Worm (Caenorhabditis elegans) whole organism, midembryonic: ENCODE data around the gene srh-283.

Experiments used
- T22C8.4 ChIP-seq: fragments of 200-800 bp; sonication (Bioruptor generic); IDR thresholded peaks from 2 replicates; pipeline ENCODE4 v1.3.6; 2022; ENCODE audit warnings: missing genetic modification characterization, missing compliant biosample characterization
- cog-1 ChIP-seq: sonication (generic microtip); optimal IDR thresholded peaks from 2 replicates; lab custom pipeline; 2016; ENCODE audit warnings: missing genetic modification characterization, missing compliant biosample characterization
- flt-1 ChIP-seq: fragments of 200-800 bp; sonication (Bioruptor generic); IDR thresholded peaks from 2 replicates; pipeline ENCODE4 v1.3.6; 2022; ENCODE audit warnings: missing genetic modification characterization, missing compliant biosample characterization
- klf-2 ChIP-seq: fragments of 200-800 bp; sonication (Bioruptor generic); conservative IDR thresholded peaks from 2 replicates; pipeline ENCODE4 v1.3.6; 2022; ENCODE audit warnings: missing genetic modification reagents, missing genetic modification characterization, missing compliant biosample characterization
- med-1 ChIP-seq: sonication (generic microtip); optimal IDR thresholded peaks from 2 replicates; lab custom pipeline; 2017; ENCODE audit warnings: missing genetic modification characterization, mild to moderate bottlenecking, missing compliant biosample characterization, antibody characterized with exemption, missing genetic modification reagents; ENCODE audit not compliant: insufficient read depth
- ref-1 ChIP-seq: fragments of 200-800 bp; sonication (Bioruptor generic); conservative IDR thresholded peaks from 2 replicates; pipeline ENCODE4 v1.3.6; 2022; ENCODE audit warnings: missing genetic modification reagents, missing genetic modification characterization, missing compliant biosample characterization
- tab-1 ChIP-seq: fragments of 200-800 bp; sonication (Bioruptor generic); IDR thresholded peaks from 2 replicates; pipeline ENCODE4 v1.3.6; 2022; ENCODE audit warnings: missing genetic modification characterization, missing compliant biosample characterization
- ztf-23 ChIP-seq: fragments of 200-800 bp; sonication (Bioruptor generic); IDR thresholded peaks from 2 replicates; pipeline ENCODE4 v1.3.6; 2022; ENCODE audit warnings: missing genetic modification reagents, missing genetic modification characterization, missing compliant biosample characterization
- ztf-29 ChIP-seq: fragments of 200-800 bp; sonication (Bioruptor generic); IDR thresholded peaks from 2 replicates; pipeline ENCODE4 v1.3.6; 2022; ENCODE audit warnings: missing genetic modification reagents, missing genetic modification characterization, missing compliant biosample characterization

ce11 chrV:17739801-17740200 is 25.3 kb upstream of the srh-283 start, which contains the start of gene cutl-4:
- no peak for TF ChIP-seq flt-1 (GFP tag; lab: Robert Waterston, UW)
- no peak for TF ChIP-seq cog-1 (tag; lab: Kevin White, UChicago)
- no peak for TF ChIP-seq tab-1 (GFP tag; lab: Robert Waterston, UW)
- TF ChIP-seq ztf-23, result no peak
- no peak for TF ChIP-seq ref-1 (GFP tag; lab: Robert Waterston, UW)
- no peak for TF ChIP-seq med-1 (GFP tag; lab: Kevin White, UChicago)
- TF ChIP-seq T22C8.4 (GFP tag; lab: Robert Waterston, UW), result no peak
- no peak for TF ChIP-seq klf-2 (GFP tag; lab: Robert Waterston, UW)
- TF ChIP-seq ztf-29, result no peak
